Fruit fly (Drosophila melanogaster) whole organism, adult: ENCODE results near the gene CG10055.

Source experiments
- CG11617 ChIP-seq: fragments of 200-800 bp; sonication (Bioruptor generic); optimal IDR thresholded peaks from 2 replicates; lab custom pipeline; 2017; ENCODE audit warnings: mild to moderate bottlenecking, missing biosample characterization, missing genetic modification reagents, missing genetic modification characterization
- CG12768 ChIP-seq: fragments of 200-800 bp; sonication (Bioruptor generic); optimal IDR thresholded peaks from 2 replicates; lab custom pipeline; 2017; ENCODE audit warnings: missing biosample characterization, missing genetic modification characterization, mild to moderate bottlenecking, moderate library complexity, missing genetic modification reagents
- CG14711 ChIP-seq: fragments of 200-800 bp; sonication (Bioruptor generic); optimal IDR thresholded peaks from 2 replicates; lab custom pipeline; 2018; ENCODE audit warnings: missing biosample characterization, mild to moderate bottlenecking, missing genetic modification characterization, moderate library complexity
- CG1620 ChIP-seq: fragments of 200-800 bp; sonication (Bioruptor generic); optimal IDR thresholded peaks from 2 replicates; lab custom pipeline; 2016; ENCODE audit warnings: missing biosample characterization, missing genetic modification characterization
- CG33017 ChIP-seq: fragments of 200-800 bp; sonication (Bioruptor generic); optimal IDR thresholded peaks from 2 replicates; lab custom pipeline; 2018; ENCODE audit warnings: missing biosample characterization, mild to moderate bottlenecking, missing genetic modification characterization, moderate library complexity
- CG5204 ChIP-seq: fragments of 200-800 bp; sonication (Bioruptor generic); optimal IDR thresholded peaks from 2 replicates; lab custom pipeline; 2016; ENCODE audit warnings: missing biosample characterization, missing genetic modification characterization
- CG7045 ChIP-seq: fragments of 200-800 bp; sonication (Bioruptor generic); optimal IDR thresholded peaks from 2 replicates; lab custom pipeline; 2017; ENCODE audit warnings: missing biosample characterization, mild to moderate bottlenecking, missing genetic modification characterization
- CG7101 ChIP-seq: fragments of 200-800 bp; sonication (Bioruptor generic); optimal IDR thresholded peaks from 2 replicates; lab custom pipeline; 2018; ENCODE audit warnings: missing biosample characterization, mild to moderate bottlenecking, missing genetic modification characterization, moderate library complexity
- Clk ChIP-seq: fragments of 200-800 bp; sonication (Bioruptor generic); optimal IDR thresholded peaks from 2 replicates; lab custom pipeline; 2017; ENCODE audit warnings: missing biosample characterization, missing genetic modification characterization
- Crg-1 ChIP-seq: fragments of 200-800 bp; sonication (Bioruptor generic); optimal IDR thresholded peaks from 2 replicates; lab custom pipeline; 2016; ENCODE audit warnings: missing biosample characterization, missing genetic modification characterization
- Hr96 ChIP-seq: fragments of 200-800 bp; sonication (Bioruptor generic); optimal IDR thresholded peaks from 2 replicates; lab custom pipeline; 2016; ENCODE audit warnings: missing biosample characterization, missing genetic modification characterization
- Mnt ChIP-seq: fragments of 200-800 bp; sonication (Bioruptor generic); optimal IDR thresholded peaks from 2 replicates; lab custom pipeline; 2016; ENCODE audit warnings: missing biosample characterization, mild to moderate bottlenecking, missing genetic modification characterization
- bab1 ChIP-seq: fragments of 200-800 bp; sonication (Bioruptor generic); optimal IDR thresholded peaks from 3 replicates; lab custom pipeline; 2019; ENCODE audit warnings: missing biosample characterization, mild to moderate bottlenecking, missing genetic modification characterization, moderate library complexity
- cic ChIP-seq: fragments of 200-800 bp; sonication (Bioruptor generic); optimal IDR thresholded peaks from 2 replicates; lab custom pipeline; 2017; ENCODE audit warnings: missing biosample characterization, mild to moderate bottlenecking, missing genetic modification characterization, moderate library complexity
- cnc ChIP-seq, 2 experiments: fragments of >200 bp; optimal IDR thresholded peaks; 2 replicates each; lab custom pipeline; 2017
- kay ChIP-seq: fragments of 200-800 bp; sonication (Bioruptor generic); peaks from one replicate; lab custom pipeline; 2016; ENCODE audit warnings: missing biosample characterization, missing genetic modification characterization, borderline replicate concordance
- ovo ChIP-seq: fragments of 200-800 bp; sonication (Bioruptor generic); optimal IDR thresholded peaks from 2 replicates; lab custom pipeline; 2016; ENCODE audit warnings: missing biosample characterization, missing genetic modification characterization
- pad ChIP-seq: fragments of 200-800 bp; sonication (Bioruptor generic); optimal IDR thresholded peaks from 3 replicates; lab custom pipeline; 2017; ENCODE audit warnings: missing biosample characterization, missing genetic modification characterization, mild to moderate bottlenecking, moderate library complexity, missing genetic modification reagents
- tj ChIP-seq: fragments of 200-800 bp; sonication (Bioruptor generic); optimal IDR thresholded peaks from 3 replicates; lab custom pipeline; 2017; ENCODE audit warnings: missing biosample characterization, mild to moderate bottlenecking, missing genetic modification characterization, moderate library complexity
- toe ChIP-seq: fragments of 200-800 bp; sonication (Bioruptor generic); optimal IDR thresholded peaks from 2 replicates; lab custom pipeline; 2016; ENCODE audit warnings: missing biosample characterization, missing genetic modification characterization

Gene CG10055

dm6 chr3R:7208331-7208730 lies 21.9 kb upstream of the CG10055 start, which contains the start of gene CG1288:
TSS of gene CG1288 (minus strand) at chr3R:7208431.
- TF ChIP-seq CG7101 (tag; lab: Kevin White, UChicago): no peak
- no peak for TF ChIP-seq CG5204 (GFP tag; lab: Kevin White, UChicago)
- TF ChIP-seq bab1 (GFP tag; lab: Kevin White, UChicago): no peak
- TF ChIP-seq Mnt: no peak
- no peak for TF ChIP-seq cic (GFP tag; lab: Kevin White, UChicago)
- TF ChIP-seq CG7045: no peak
- no peak for TF ChIP-seq Crg-1
- TF ChIP-seq Hr96 (GFP tag; lab: Kevin White, UChicago): no peak
- TF ChIP-seq ovo (GFP tag; lab: Kevin White, UChicago): no peak
- no peak for TF ChIP-seq CG1620
- no peak for TF ChIP-seq CG14711
- no peak for TF ChIP-seq Clk
- no peak for TF ChIP-seq tj (GFP tag; lab: Kevin White, UChicago)
- no peak for TF ChIP-seq pad (GFP tag; lab: Kevin White, UChicago)
- no peak for TF ChIP-seq CG11617
- no peak for TF ChIP-seq cnc (optimal IDR thresholded peaks at IDR 0.05; lab: Kevin White, UChicago)
- TF ChIP-seq CG33017: no peak
- TF ChIP-seq CG12768 (GFP tag; lab: Kevin White, UChicago): no peak

DNA sequence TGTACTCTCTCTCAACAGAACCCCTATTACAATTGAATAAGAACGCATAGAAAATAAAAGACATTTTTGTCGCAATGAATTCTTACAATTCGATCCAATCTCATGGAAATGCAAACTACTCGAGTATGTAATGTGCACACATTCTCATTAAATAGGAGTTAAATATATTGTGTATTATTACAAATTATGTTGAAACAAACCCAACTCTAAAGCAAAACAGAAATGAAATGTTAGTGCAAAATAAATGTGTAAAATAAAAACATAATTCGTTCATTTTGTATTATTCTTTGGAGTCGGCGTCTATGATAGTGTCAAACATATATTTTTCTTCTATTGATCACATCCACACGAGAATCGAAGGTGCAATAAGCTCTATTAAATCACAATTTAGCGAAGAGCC lies 14.2 kb upstream of the CG10055 start, which contains the start of gene CG14609:
Gene CG14609, plus strand, starts transcription at position 301 of the 400 bp plus-strand sequence.
- TF ChIP-seq cnc (optimal IDR thresholded peaks at IDR 0.05; lab: Kevin White, UChicago) (no peak), CG11617 (no peak), CG33017 (no peak), Crg-1 (no peak), pad (GFP tag; lab: Kevin White, UChicago) (no peak), CG5204 (GFP tag; lab: Kevin White, UChicago) (no peak), CG12768 (GFP tag; lab: Kevin White, UChicago) (no peak), CG7101 (tag; lab: Kevin White, UChicago) (no peak), CG1620 (no peak), toe (GFP tag; lab: Kevin White, UChicago) (no peak), CG14711 (no peak), CG7045 (no peak), bab1 (GFP tag; lab: Kevin White, UChicago) (no peak)

- TF ChIP-seq Mnt: no peak
- no peak for TF ChIP-seq CG11617
- peak; percentile 52 for TF ChIP-seq kay (GFP tag; lab: Kevin White, UChicago)
- TF ChIP-seq tj (GFP tag; lab: Kevin White, UChicago): peak; percentile 5
- peak; percentile 31 for TF ChIP-seq bab1 (GFP tag; lab: Kevin White, UChicago)
Measured at dm6 chr3R:7199849-7200248, 13.4 kb upstream of the CG10055 start.

DNA sequence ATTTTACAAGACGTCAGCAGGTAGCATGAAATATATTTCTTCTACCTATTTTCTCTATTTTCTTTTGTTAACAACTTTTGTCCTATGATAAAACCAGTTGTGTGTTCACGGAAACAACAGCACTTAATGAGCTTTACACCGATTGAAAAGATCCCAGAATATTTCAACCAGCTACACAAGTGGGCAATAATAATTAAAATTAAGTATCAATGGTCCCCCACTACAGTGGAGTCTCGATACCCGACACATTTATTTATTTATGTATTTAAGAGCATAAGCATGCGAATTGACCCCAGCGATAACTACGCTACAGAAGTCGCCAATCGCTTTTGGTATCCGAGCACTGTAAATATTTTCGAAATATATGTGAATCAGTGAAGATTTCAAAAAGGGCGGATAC lies 2.2 kb upstream of the CG10055 start:
- TF ChIP-seq Clk (no peak), Mnt (no peak), CG12768 (GFP tag; lab: Kevin White, UChicago) (no peak), kay (GFP tag; lab: Kevin White, UChicago) (peak; percentile 67)

DNA sequence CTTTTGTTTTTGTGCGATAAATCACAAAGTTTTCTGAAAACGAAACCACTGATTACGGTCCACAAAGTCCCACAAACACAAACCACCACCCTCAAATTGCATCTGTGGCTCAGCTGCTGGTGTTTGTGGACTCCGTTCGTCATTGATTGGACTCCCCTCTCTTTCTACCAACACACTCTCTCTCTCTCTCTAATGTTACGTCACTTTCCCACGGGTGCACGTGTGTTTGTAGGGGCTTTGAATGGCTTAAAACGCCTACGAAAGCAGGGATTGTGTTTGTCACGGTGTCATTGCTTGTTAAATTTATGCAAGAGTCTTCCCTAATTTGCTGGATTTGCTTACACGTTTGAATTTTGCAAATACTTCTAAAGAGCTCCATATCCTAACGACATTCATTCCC lies 1.5 kb upstream of the CG10055 start:
- TF ChIP-seq ovo (GFP tag; lab: Kevin White, UChicago) (no peak), bab1 (GFP tag; lab: Kevin White, UChicago) (no peak), pad (GFP tag; lab: Kevin White, UChicago) (no peak), Clk (no peak), Mnt (no peak), CG7045 (no peak), cic (GFP tag; lab: Kevin White, UChicago) (no peak), toe (GFP tag; lab: Kevin White, UChicago) (no peak), tj (GFP tag; lab: Kevin White, UChicago) (peak; percentile 70)

dm6 chr3R:7187093-7187912 lies 830 bp upstream of the CG10055 start:
- TF ChIP-seq Crg-1 (no peak), kay (GFP tag; lab: Kevin White, UChicago) (no peak), cnc (optimal IDR thresholded peaks at IDR 0.05; lab: Kevin White, UChicago) (no peak), cic (GFP tag; lab: Kevin White, UChicago) (no peak), CG14711 (no peak), CG1620 (no peak), pad (GFP tag; lab: Kevin White, UChicago) (no peak), Mnt (no peak), CG7045 (no peak), bab1 (GFP tag; lab: Kevin White, UChicago) (peak; percentile 3), CG7101 (tag; lab: Kevin White, UChicago) (no peak), CG12768 (GFP tag; lab: Kevin White, UChicago) (no peak), toe (GFP tag; lab: Kevin White, UChicago) (no peak), CG5204 (GFP tag; lab: Kevin White, UChicago) (no peak), ovo (GFP tag; lab: Kevin White, UChicago) (peak; percentile 19), Hr96 (GFP tag; lab: Kevin White, UChicago) (no peak)

DNA sequence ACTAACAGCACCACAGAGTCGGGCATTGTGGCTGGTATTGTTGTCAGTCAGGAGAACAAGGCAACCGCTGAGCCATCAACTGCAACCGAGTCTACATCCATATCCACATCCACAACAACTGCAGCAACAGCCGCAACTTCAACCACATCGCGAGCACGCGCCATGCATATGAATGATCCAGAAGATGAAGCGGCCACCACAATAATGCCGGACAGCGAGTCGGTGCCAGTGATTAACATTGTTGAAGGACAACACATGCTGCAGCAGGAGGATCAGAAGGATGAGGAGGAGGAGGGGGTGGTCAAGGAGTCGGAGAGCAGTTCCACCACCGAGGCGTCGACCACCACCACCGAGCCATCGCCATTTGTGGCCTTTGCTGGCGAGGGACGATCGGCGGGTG lies 11.7 kb downstream of the CG10055 start:
- no peak for TF ChIP-seq Clk
- TF ChIP-seq ovo (GFP tag; lab: Kevin White, UChicago): no peak
- no peak for TF ChIP-seq bab1 (GFP tag; lab: Kevin White, UChicago)
- no peak for TF ChIP-seq CG1620
- no peak for TF ChIP-seq CG14711
- TF ChIP-seq CG33017: no peak
- no peak for TF ChIP-seq Hr96 (GFP tag; lab: Kevin White, UChicago)
- TF ChIP-seq cnc (optimal IDR thresholded peaks at IDR 0.05; lab: Kevin White, UChicago): no peak
- no peak for TF ChIP-seq tj (GFP tag; lab: Kevin White, UChicago)
- TF ChIP-seq Crg-1: no peak
- TF ChIP-seq CG7045: no peak
